Worm (Caenorhabditis elegans) whole organism, mixed stage, embryonic: ENCODE measurements around the gene ZK697.8.

Experiments used
- M03D4.4 ChIP-seq: sonication (generic microtip); optimal IDR thresholded peaks from 2 replicates; lab custom pipeline; 2017; ENCODE audit warnings: mild to moderate bottlenecking, missing genetic modification characterization, missing compliant biosample characterization
- elt-3 ChIP-seq: fragments of 150-350 bp; optimal IDR thresholded peaks from 2 replicates; lab custom pipeline; 2014; ENCODE audit warnings: missing biosample characterization, missing genetic modification characterization
- lin-32 ChIP-seq: fragments of 200-800 bp; sonication (Bioruptor generic); optimal IDR thresholded peaks from 2 replicates; lab custom pipeline; 2018; ENCODE audit warnings: mild to moderate bottlenecking, missing genetic modification characterization, missing compliant biosample characterization
- mep-1 ChIP-seq: fragments of 150-350 bp; optimal IDR thresholded peaks from 2 replicates; lab custom pipeline; 2017; ENCODE audit warnings: missing biosample characterization, missing genetic modification reagents, missing genetic modification characterization, inconsistent platforms
- nhr-12 ChIP-seq: fragments of 150-350 bp; optimal IDR thresholded peaks from 2 replicates; lab custom pipeline; 2014; ENCODE audit warnings: missing biosample characterization, missing genetic modification characterization
- nhr-237 ChIP-seq: fragments of 150-350 bp; optimal IDR thresholded peaks from 2 replicates; lab custom pipeline; 2014; ENCODE audit warnings: missing biosample characterization, missing genetic modification characterization
- sem-2 ChIP-seq: fragments of 200-800 bp; sonication (Bioruptor generic); optimal IDR thresholded peaks from 2 replicates; lab custom pipeline; 2018; ENCODE audit warnings: mild to moderate bottlenecking, missing genetic modification characterization, missing compliant biosample characterization
- snpc-4 ChIP-seq: fragments of 150-350 bp; optimal IDR thresholded peaks from 2 replicates; lab custom pipeline; 2014; ENCODE audit warnings: missing biosample characterization, missing genetic modification characterization
- unc-62 ChIP-seq: fragments of 150-350 bp; optimal IDR thresholded peaks from 2 replicates; lab custom pipeline; 2014; ENCODE audit warnings: missing biosample characterization, missing genetic modification reagents, missing genetic modification characterization
- zip-8 ChIP-seq: fragments of 150-350 bp; optimal IDR thresholded peaks from 2 replicates; lab custom pipeline; 2014; ENCODE audit warnings: missing biosample characterization, missing genetic modification characterization

DNA sequence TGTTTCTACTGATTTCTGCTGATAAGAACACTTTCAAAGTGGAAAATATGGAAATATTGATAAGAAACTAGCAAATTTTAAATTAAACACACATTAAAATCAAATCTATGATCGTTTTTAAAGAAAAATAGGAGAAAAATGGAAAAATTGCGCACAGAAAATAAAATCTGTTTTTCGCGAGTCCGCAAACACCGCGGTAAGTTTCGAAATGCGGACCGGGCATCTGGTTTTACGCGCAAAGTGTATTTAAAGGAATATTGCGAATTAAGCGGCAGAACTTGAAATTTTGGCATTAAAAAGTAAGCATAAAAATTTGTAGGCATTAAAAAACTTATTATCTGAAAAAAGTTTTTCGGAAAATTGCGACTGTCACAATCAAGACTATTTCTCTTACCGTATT is 24.2 kb upstream of the ZK697.8 start:
- TF ChIP-seq unc-62 (no peak), lin-32 (GFP tag; lab: Kevin White, UChicago) (no peak), snpc-4 (no peak), elt-3 (no peak), nhr-237 (tag; lab: Kevin White, UChicago) (no peak), mep-1 (tag; lab: Kevin White, UChicago) (no peak), M03D4.4 (tag; lab: Kevin White, UChicago) (no peak), zip-8 (tag; lab: Kevin White, UChicago) (no peak), sem-2 (no peak), nhr-12 (no peak)
